ENCODE assay signal across 4 fruit fly cellular contexts in genomic region chr2L:2729882-2730281, dm6.
A peak's percentile ranks its signal among the peaks of the same experiment; 100 is the strongest.
TF ChIP-seq lines count a peak whose summit lies in the region.

No protein-coding gene starts in this region.

- TF ChIP-seq CTCF in whole organism, embryonic (GFP tag; optimal IDR thresholded peaks at IDR 0.05; lab: Kevin White, UChicago), result no peak

TF ChIP-seq in whole organism, adult, 20 proteins besides CTCF, POLR2A, EP300 and RAD21:
- no peak for TF ChIP-seq CG1620 (GFP tag; optimal IDR thresholded peaks at IDR 0.05; lab: Kevin White, UChicago)
- peak; percentile 9 for TF ChIP-seq Hr96 (GFP tag; optimal IDR thresholded peaks at IDR 0.05; lab: Kevin White, UChicago)
- TF ChIP-seq Crg-1 (GFP tag; optimal IDR thresholded peaks at IDR 0.05; lab: Kevin White, UChicago), result peak; percentile 5
- peak; percentile 75 for TF ChIP-seq tj (GFP tag; optimal IDR thresholded peaks at IDR 0.05; lab: Kevin White, UChicago)
- TF ChIP-seq CG5204 (GFP tag; optimal IDR thresholded peaks at IDR 0.05; lab: Kevin White, UChicago), result no peak
- TF ChIP-seq CG11617 (GFP tag; optimal IDR thresholded peaks at IDR 0.05; lab: Kevin White, UChicago), result peak; percentile 14
- TF ChIP-seq Clk (GFP tag; optimal IDR thresholded peaks at IDR 0.05; lab: Kevin White, UChicago), result no peak
- TF ChIP-seq CG33017 (tag; optimal IDR thresholded peaks at IDR 0.05; lab: Kevin White, UChicago), result peak; percentile 72
- TF ChIP-seq CG12768 (GFP tag; optimal IDR thresholded peaks at IDR 0.05; lab: Kevin White, UChicago), result peak; percentile 59
- TF ChIP-seq CG7045 (GFP tag; optimal IDR thresholded peaks at IDR 0.05; lab: Kevin White, UChicago), result peak; percentile 44
- TF ChIP-seq ovo (GFP tag; optimal IDR thresholded peaks at IDR 0.05; lab: Kevin White, UChicago), result no peak
- no peak for TF ChIP-seq cnc (optimal IDR thresholded peaks at IDR 0.05; lab: Kevin White, UChicago)
- peak; percentile 26 for TF ChIP-seq bab1 (GFP tag; optimal IDR thresholded peaks at IDR 0.05; lab: Kevin White, UChicago)
- TF ChIP-seq CG7101 (tag; optimal IDR thresholded peaks at IDR 0.05; lab: Kevin White, UChicago), result peak; percentile 42
- peak; percentile 54 for TF ChIP-seq CG14711 (tag; optimal IDR thresholded peaks at IDR 0.05; lab: Kevin White, UChicago)
- peak; percentile 12 for TF ChIP-seq pad (GFP tag; optimal IDR thresholded peaks at IDR 0.05; lab: Kevin White, UChicago)
- TF ChIP-seq Mnt (GFP tag; optimal IDR thresholded peaks at IDR 0.05; lab: Kevin White, UChicago), result peak; percentile 63
- TF ChIP-seq cic (GFP tag; optimal IDR thresholded peaks at IDR 0.05; lab: Kevin White, UChicago), result peak; percentile 50
- TF ChIP-seq toe (GFP tag; optimal IDR thresholded peaks at IDR 0.05; lab: Kevin White, UChicago), result no peak
- TF ChIP-seq kay (GFP tag; lab: Kevin White, UChicago; ENCODE audit: borderline replicate concordance), result peak; percentile 9

TF ChIP-seq in whole organism, embryonic, 481 proteins besides CTCF, POLR2A, EP300 and RAD21 (continues in another document):
- TF ChIP-seq Pdp1 (GFP tag; optimal IDR thresholded peaks at IDR 0.05; lab: Kevin White, UChicago) (no peak), onecut (GFP tag; IDR thresholded peaks at IDR 0.05; lab: Robert Waterston, UW) (peak; percentile 6; the same call in 1 of the 2 replicates), NfI (GFP tag; optimal IDR thresholded peaks at IDR 0.05; lab: Kevin White, UChicago) (peak; percentile 46), Hmx (GFP tag; optimal IDR thresholded peaks at IDR 0.05; lab: Kevin White, UChicago) (no peak), pho (GFP tag; optimal IDR thresholded peaks at IDR 0.05; lab: Kevin White, UChicago) (no peak), CG3281 (GFP tag; optimal IDR thresholded peaks at IDR 0.05; lab: Kevin White, UChicago) (peak; percentile 59), chn (GFP tag; optimal IDR thresholded peaks at IDR 0.05; lab: Kevin White, UChicago) (no peak), CG10366 (GFP tag; IDR thresholded peaks at IDR 0.05; lab: Robert Waterston, UW) (peak; percentile 39; the same call in 1 of the 2 replicates), CG13775 (GFP tag; optimal IDR thresholded peaks at IDR 0.05; lab: Kevin White, UChicago) (no peak), en (GFP tag; optimal IDR thresholded peaks at IDR 0.05; lab: Kevin White, UChicago) (no peak), Deaf1 (tag; optimal IDR thresholded peaks at IDR 0.05; lab: Kevin White, UChicago) (no peak), ttk (GFP tag; IDR thresholded peaks at IDR 0.05; lab: Robert Waterston, UW) (peak; percentile 38; the same call in 1 of the 2 replicates), maf-S (GFP tag; optimal IDR thresholded peaks at IDR 0.05; lab: Kevin White, UChicago) (no peak), CG11085 (GFP tag; IDR thresholded peaks at IDR 0.05; lab: Robert Waterston, UW) (peak; percentile 49; the same call in 1 of the 2 replicates), CG12236 (GFP tag; optimal IDR thresholded peaks at IDR 0.05; lab: Kevin White, UChicago) (no peak), Max (GFP tag; optimal IDR thresholded peaks at IDR 0.05; lab: Kevin White, UChicago) (no peak), MTF-1 (GFP tag; optimal IDR thresholded peaks at IDR 0.05; lab: Kevin White, UChicago; ENCODE audit: borderline replicate concordance) (peak; percentile 49), hbn (GFP tag; IDR thresholded peaks at IDR 0.05; lab: Robert Waterston, UW; ENCODE audit: partially characterized antibody) (no peak), gem (tag; optimal IDR thresholded peaks at IDR 0.05; lab: Kevin White, UChicago) (peak; percentile 41), CG2120 (GFP tag; optimal IDR thresholded peaks at IDR 0.05; lab: Kevin White, UChicago) (peak; percentile 62), Hr78 (GFP tag; optimal IDR thresholded peaks at IDR 0.05; lab: Kevin White, UChicago) (no peak), CG11247 (GFP tag; IDR thresholded peaks at IDR 0.05; lab: Robert Waterston, UW) (peak; percentile 59), HmgZ (tag; optimal IDR thresholded peaks at IDR 0.05; lab: Kevin White, UChicago) (peak; percentile 23)

TF ChIP-seq in whole organism, prepupa, 60 proteins besides CTCF, POLR2A, EP300 and RAD21:
- TF ChIP-seq achi (GFP tag; optimal IDR thresholded peaks at IDR 0.05; lab: Kevin White, UChicago) (peak; percentile 35), vri (GFP tag; optimal IDR thresholded peaks at IDR 0.05; lab: Kevin White, UChicago) (no peak), eg (GFP tag; IDR thresholded peaks at IDR 0.05; lab: Robert Waterston, UW) (peak; percentile 57; the same call in 2 of the 3 replicates), CG15336 (GFP tag; IDR thresholded peaks at IDR 0.05; lab: Robert Waterston, UW) (no peak), dsx (GFP tag; optimal IDR thresholded peaks at IDR 0.05; lab: Kevin White, UChicago; ENCODE audit: poor library complexity, severe bottlenecking) (peak; percentile 3), Hr4 (GFP tag; optimal IDR thresholded peaks at IDR 0.05; lab: Kevin White, UChicago) (peak; percentile 44), CG6854 (GFP tag; optimal IDR thresholded peaks at IDR 0.05; lab: Kevin White, UChicago) (no peak), CG6163 (GFP tag; IDR thresholded peaks at IDR 0.05; lab: Robert Waterston, UW) (peak; percentile 66; the same call in 2 of the 3 replicates), CG6808 (GFP tag; optimal IDR thresholded peaks at IDR 0.05; lab: Kevin White, UChicago) (peak; percentile 24), pdm3 (GFP tag; optimal IDR thresholded peaks at IDR 0.05; lab: Kevin White, UChicago) (peak; percentile 24), topi (GFP tag; optimal IDR thresholded peaks at IDR 0.05; lab: Kevin White, UChicago) (no peak), Eip78C (GFP tag; lab: Kevin White, UChicago) (peak; percentile 28), net (GFP tag; optimal IDR thresholded peaks at IDR 0.05; lab: Kevin White, UChicago) (peak; percentile 17), ss (GFP tag; optimal IDR thresholded peaks at IDR 0.05; lab: Kevin White, UChicago) (peak in 1 of 2 experiments; percentile 20), CG32006 (GFP tag; optimal IDR thresholded peaks at IDR 0.05; lab: Kevin White, UChicago) (peak; percentile 54), OdsH (GFP tag; optimal IDR thresholded peaks at IDR 0.05; lab: Kevin White, UChicago) (peak; percentile 17), CG11294 (GFP tag; IDR thresholded peaks at IDR 0.05; lab: Robert Waterston, UW) (peak; percentile 48; the same call in 1 of the 2 replicates)

TF ChIP-seq in whole organism, pupa, 21 proteins besides CTCF, POLR2A, EP300 and RAD21:
- TF ChIP-seq Ets98B (GFP tag; IDR thresholded peaks at IDR 0.05; lab: Robert Waterston, UW) (peak; percentile 71), CG4496 (GFP tag; IDR thresholded peaks at IDR 0.05; lab: Robert Waterston, UW) (peak; percentile 63), CG12605 (GFP tag; IDR thresholded peaks at IDR 0.05; lab: Robert Waterston, UW) (no peak), CG14655 (GFP tag; optimal IDR thresholded peaks at IDR 0.05; lab: Kevin White, UChicago) (peak; percentile 58), Pif1B (GFP tag; optimal IDR thresholded peaks at IDR 0.05; lab: Kevin White, UChicago) (peak; percentile 5), Pif1A (GFP tag; optimal IDR thresholded peaks at IDR 0.05; lab: Kevin White, UChicago) (peak; percentile 15), CG8301 (tag; optimal IDR thresholded peaks at IDR 0.05; lab: Kevin White, UChicago) (peak; percentile 8), CG13204 (GFP tag; optimal IDR thresholded peaks at IDR 0.05; lab: Kevin White, UChicago) (no peak), Snoo (tag; optimal IDR thresholded peaks at IDR 0.05; lab: Kevin White, UChicago) (no peak), CG10348 (GFP tag; IDR thresholded peaks at IDR 0.05; lab: Robert Waterston, UW) (no peak), CG17806 (tag; optimal IDR thresholded peaks at IDR 0.05; lab: Kevin White, UChicago) (peak; percentile 4), fd96Ca (GFP tag; IDR thresholded peaks at IDR 0.05; lab: Robert Waterston, UW) (peak; percentile 37; the same call in 1 of the 3 replicates), CG32121 (GFP tag; IDR thresholded peaks at IDR 0.05; lab: Robert Waterston, UW) (peak; percentile 57)
